Worm (Caenorhabditis elegans) whole organism, L3 larva: ENCODE results near the gene lact-1.

ENCODE experiments used
- R02D3.7 ChIP-seq: fragments of 150-350 bp; optimal IDR thresholded peaks from 2 replicates; lab custom pipeline; 2014; ENCODE audit warnings: missing biosample characterization, missing genetic modification characterization
- ZK546.5 ChIP-seq: sonication (generic microtip); optimal IDR thresholded peaks from 2 replicates; lab custom pipeline; 2017; ENCODE audit warnings: missing biosample characterization, missing genetic modification characterization
- ama-1 ChIP-seq: fragments of 150-350 bp; optimal IDR thresholded peaks from 2 replicates; lab custom pipeline; 2018
- ceh-16 ChIP-seq: sonication (generic microtip); optimal IDR thresholded peaks from 2 replicates; lab custom pipeline; 2017; ENCODE audit warnings: missing biosample characterization, missing genetic modification characterization
- ceh-28 ChIP-seq: fragments of 150-350 bp; optimal IDR thresholded peaks from 2 replicates; lab custom pipeline; 2014; ENCODE audit warnings: missing biosample characterization, missing genetic modification reagents, missing genetic modification characterization
- ceh-82 ChIP-seq: fragments of 150-350 bp; optimal IDR thresholded peaks from 2 replicates; lab custom pipeline; 2014; ENCODE audit warnings: missing biosample characterization, missing genetic modification characterization
- daf-12 ChIP-seq: fragments of 150-350 bp; optimal IDR thresholded peaks from 2 replicates; lab custom pipeline; 2014; ENCODE audit warnings: missing biosample characterization, missing genetic modification reagents, missing genetic modification characterization
- egl-27 ChIP-seq: sonication (generic microtip); optimal IDR thresholded peaks from 4 replicates; lab custom pipeline; 2017; ENCODE audit warnings: missing biosample characterization, missing genetic modification reagents, missing genetic modification characterization
- egl-5 ChIP-seq: fragments of 150-350 bp; optimal IDR thresholded peaks from 2 replicates; lab custom pipeline; 2017; ENCODE audit warnings: missing biosample characterization, missing genetic modification reagents, missing genetic modification characterization, inconsistent platforms
- elt-1 ChIP-seq: fragments of 150-350 bp; optimal IDR thresholded peaks from 2 replicates; lab custom pipeline; 2014; ENCODE audit warnings: missing biosample characterization, missing genetic modification characterization
- elt-2 ChIP-seq: sonication (generic microtip); optimal IDR thresholded peaks from 2 replicates; lab custom pipeline; 2016; ENCODE audit warnings: missing genetic modification reagents, mild to moderate bottlenecking, missing genetic modification characterization, missing compliant biosample characterization
- elt-3 ChIP-seq, 3 experiments: fragments of 150-350 bp in 1 of 3; sonication (generic microtip) in 2 of 3; optimal IDR thresholded peaks; 2 replicates in 2 of 3; 4 replicates in 1 of 3; lab custom pipeline; 2014 to 2017; ENCODE audit warnings: missing biosample characterization in 3 of 3, missing genetic modification characterization in 3 of 3
- eor-1 ChIP-seq, 2 experiments: fragments of 150-350 bp; optimal IDR thresholded peaks; 2 replicates each; lab custom pipeline; 2014 to 2018; ENCODE audit warnings: missing biosample characterization in 2 of 2, missing genetic modification characterization in 2 of 2
- fkh-10 ChIP-seq: sonication (generic microtip); optimal IDR thresholded peaks from 2 replicates; lab custom pipeline; 2017; ENCODE audit warnings: missing biosample characterization, missing genetic modification reagents, missing genetic modification characterization
- fos-1 ChIP-seq: fragments of 150-350 bp; optimal IDR thresholded peaks from 2 replicates; lab custom pipeline; 2014; ENCODE audit warnings: missing biosample characterization, missing genetic modification characterization
- hmg-11 ChIP-seq: sonication (generic microtip); optimal IDR thresholded peaks from 2 replicates; lab custom pipeline; 2016; ENCODE audit warnings: missing genetic modification characterization, missing compliant biosample characterization
- jun-1 ChIP-seq: fragments of 150-350 bp; optimal IDR thresholded peaks from 2 replicates; lab custom pipeline; 2014; ENCODE audit warnings: missing biosample characterization, missing genetic modification reagents, missing genetic modification characterization
- lin-15B ChIP-seq: fragments of 150-350 bp; optimal IDR thresholded peaks from 2 replicates; lab custom pipeline; 2014; ENCODE audit warnings: missing biosample characterization, missing genetic modification characterization
- lin-39 ChIP-seq: fragments of 150-350 bp; optimal IDR thresholded peaks from 2 replicates; lab custom pipeline; 2018; ENCODE audit warnings: missing biosample characterization, missing genetic modification reagents, missing genetic modification characterization
- lsy-12 ChIP-seq: sonication (generic microtip); optimal IDR thresholded peaks from 2 replicates; lab custom pipeline; 2016; ENCODE audit warnings: mild to moderate bottlenecking, missing genetic modification characterization, missing compliant biosample characterization
- mdl-1 ChIP-seq: fragments of 150-350 bp; optimal IDR thresholded peaks from 2 replicates; lab custom pipeline; 2014; ENCODE audit warnings: missing biosample characterization, missing genetic modification characterization
- nfya-1 ChIP-seq: sonication (generic microtip); optimal IDR thresholded peaks from 2 replicates; lab custom pipeline; 2017; ENCODE audit warnings: missing genetic modification characterization, mild to moderate bottlenecking, missing compliant biosample characterization, antibody characterized with exemption, moderate library complexity; ENCODE audit not compliant: insufficient read depth
- nhr-11 ChIP-seq: fragments of 150-350 bp; optimal IDR thresholded peaks from 2 replicates; lab custom pipeline; 2014; ENCODE audit warnings: missing biosample characterization, missing genetic modification characterization
- nhr-23 ChIP-seq: fragments of 150-350 bp; optimal IDR thresholded peaks from 2 replicates; lab custom pipeline; 2014; ENCODE audit warnings: missing biosample characterization, missing genetic modification reagents, missing genetic modification characterization
- nhr-25 ChIP-seq: sonication (generic microtip); optimal IDR thresholded peaks from 2 replicates; lab custom pipeline; 2017; ENCODE audit warnings: missing biosample characterization, missing genetic modification characterization
- nhr-28 ChIP-seq: fragments of 150-350 bp; optimal IDR thresholded peaks from 2 replicates; lab custom pipeline; 2014; ENCODE audit warnings: missing biosample characterization, missing genetic modification characterization
- nhr-67 ChIP-seq: fragments of 150-350 bp; optimal IDR thresholded peaks from 2 replicates; lab custom pipeline; 2014; ENCODE audit warnings: missing biosample characterization, missing genetic modification characterization
- nhr-76 ChIP-seq: fragments of 150-350 bp; sonication (generic microtip); optimal IDR thresholded peaks from 5 replicates; lab custom pipeline; 2014; ENCODE audit warnings: missing biosample characterization, missing genetic modification characterization
- pha-4 ChIP-seq: fragments of 150-350 bp; optimal IDR thresholded peaks from 2 replicates; lab custom pipeline; 2014; ENCODE audit warnings: missing biosample characterization, missing genetic modification reagents, missing genetic modification characterization
- pqm-1 ChIP-seq: fragments of 150-350 bp; optimal IDR thresholded peaks from 2 replicates; lab custom pipeline; 2017; ENCODE audit warnings: missing biosample characterization, missing genetic modification characterization, inconsistent platforms
- sea-2 ChIP-seq: fragments of 150-350 bp; sonication (generic microtip); optimal IDR thresholded peaks from 4 replicates; lab custom pipeline; 2014; ENCODE audit warnings: missing biosample characterization, missing genetic modification reagents, missing genetic modification characterization
- skn-1 ChIP-seq: fragments of 150-350 bp; optimal IDR thresholded peaks from 2 replicates; lab custom pipeline; 2014; ENCODE audit warnings: missing biosample characterization, missing genetic modification characterization
- snpc-4 ChIP-seq: fragments of 150-350 bp; optimal IDR thresholded peaks from 2 replicates; lab custom pipeline; 2014; ENCODE audit warnings: missing biosample characterization, missing genetic modification characterization
- unc-39 ChIP-seq: sonication (generic microtip); optimal IDR thresholded peaks from 4 replicates; lab custom pipeline; 2017; ENCODE audit warnings: missing biosample characterization, missing genetic modification characterization
- zag-1 ChIP-seq: fragments of 150-350 bp; optimal IDR thresholded peaks from 2 replicates; lab custom pipeline; 2014; ENCODE audit warnings: missing biosample characterization, missing genetic modification characterization
- ztf-11 ChIP-seq: fragments of 150-350 bp; optimal IDR thresholded peaks from 2 replicates; lab custom pipeline; 2014; ENCODE audit warnings: missing biosample characterization, missing genetic modification characterization
- ztf-4 ChIP-seq: fragments of 150-350 bp; optimal IDR thresholded peaks from 2 replicates; lab custom pipeline; 2014; ENCODE audit warnings: missing biosample characterization, missing genetic modification characterization

Gene lact-1

ce11 chrX:7260327-7261019 is at the start of gene lact-1:
Gene lact-1, minus strand, starts transcription at chrX:7260377.
- TF ChIP-seq zag-1 (tag; lab: Kevin White, UChicago) (no peak), lin-39 (no peak), ceh-28 (no peak), elt-2 (peak; percentile 44), pha-4 (tag; lab: Kevin White, UChicago) (peak; percentile 6), pqm-1 (tag; lab: Kevin White, UChicago) (peak; percentile 54)

- TF ChIP-seq eor-1 (tag; optimal IDR thresholded peaks at IDR 0.05; lab: Kevin White, UChicago) (no peak), nhr-67 (tag; lab: Kevin White, UChicago) (no peak), fos-1 (tag; lab: Kevin White, UChicago) (no peak), nhr-28 (no peak), skn-1 (tag; lab: Kevin White, UChicago) (no peak)
Observed at ce11 chrX:7309775-7310174, 49.6 kb upstream of the lact-1 start, which contains the start of the genes his-38 and his-40. Gene his-38, minus strand, starts transcription at chrX:7309875. Gene his-40, plus strand, starts transcription at chrX:7310110.

- peak; percentile 35 for TF ChIP-seq lin-15B (tag; lab: Kevin White, UChicago)
- TF ChIP-seq ceh-28 = peak; percentile 48
- TF ChIP-seq nfya-1 (tag; lab: Kevin White, UChicago) = peak; percentile 72
- TF ChIP-seq R02D3.7 (tag; lab: Kevin White, UChicago) = peak; percentile 1
- no peak for TF ChIP-seq lin-39
- TF ChIP-seq egl-5 (tag; lab: Kevin White, UChicago) = no peak
- TF ChIP-seq nhr-23 (tag; lab: Kevin White, UChicago) = no peak
- TF ChIP-seq elt-3 (tag; optimal IDR thresholded peaks at IDR 0.05; lab: Kevin White, UChicago) = no peak
- TF ChIP-seq ama-1 (lab: Kevin White, UChicago) = no peak
- TF ChIP-seq mdl-1 = peak; percentile 12
- no peak for TF ChIP-seq nhr-76 (tag; lab: Kevin White, UChicago)
- TF ChIP-seq nhr-25 (tag; lab: Kevin White, UChicago) = no peak
- TF ChIP-seq unc-39 (tag; lab: Kevin White, UChicago) = no peak
- TF ChIP-seq elt-2 = no peak
- no peak for TF ChIP-seq fos-1 (tag; lab: Kevin White, UChicago)
- no peak for TF ChIP-seq nhr-67 (tag; lab: Kevin White, UChicago)
- no peak for TF ChIP-seq snpc-4 (tag; lab: Kevin White, UChicago)
- no peak for TF ChIP-seq ztf-11 (tag; lab: Kevin White, UChicago)
- no peak for TF ChIP-seq nhr-11 (tag; lab: Kevin White, UChicago)
- TF ChIP-seq elt-1 (tag; lab: Kevin White, UChicago) = no peak
- TF ChIP-seq ceh-82 (tag; lab: Kevin White, UChicago) = no peak
- TF ChIP-seq sea-2 (GFP tag; lab: Kevin White, UChicago) = no peak
- TF ChIP-seq zag-1 (tag; lab: Kevin White, UChicago) = no peak
- TF ChIP-seq lsy-12 (tag; lab: Kevin White, UChicago) = no peak
- TF ChIP-seq ceh-16 = no peak
- no peak for TF ChIP-seq ZK546.5 (tag; lab: Kevin White, UChicago)
- peak; percentile 74 for TF ChIP-seq pha-4 (tag; lab: Kevin White, UChicago)
- peak; percentile 66 for TF ChIP-seq hmg-11 (tag; lab: Kevin White, UChicago)
- no peak for TF ChIP-seq fkh-10
- TF ChIP-seq egl-27 (tag; lab: Kevin White, UChicago) = peak; percentile 30
- no peak for TF ChIP-seq jun-1 (tag; lab: Kevin White, UChicago)
Observed at ce11 chrX:7306434-7306833, 46.3 kb upstream of the lact-1 start.

ce11 chrX:7305520-7306186 is 45.5 kb upstream of the lact-1 start, which contains the start of gene sur-5:
Gene sur-5, minus strand, starts transcription at chrX:7305570.
- peak; percentile 17 for TF ChIP-seq nhr-25 (tag; lab: Kevin White, UChicago)
- peak; percentile 97 for TF ChIP-seq elt-2
- peak in 2 of 3 experiments; percentile 88 to 90 for TF ChIP-seq elt-3 (tag; optimal IDR thresholded peaks at IDR 0.05; lab: Kevin White, UChicago)
- no peak for TF ChIP-seq R02D3.7 (tag; lab: Kevin White, UChicago)
- TF ChIP-seq nhr-23 (tag; lab: Kevin White, UChicago) = peak; percentile 54
- no peak for TF ChIP-seq ztf-4 (tag; lab: Kevin White, UChicago)
- peak; percentile 64 for TF ChIP-seq pqm-1 (tag; lab: Kevin White, UChicago)
- TF ChIP-seq ceh-16 = no peak
- no peak for TF ChIP-seq skn-1 (tag; lab: Kevin White, UChicago)
- no peak for TF ChIP-seq daf-12 (tag; lab: Kevin White, UChicago)
